Worm (Caenorhabditis elegans) whole organism, mixed stage, embryonic: ENCODE measurements around the gene C01G12.3.
A peak's percentile ranks its signal among the peaks of the same experiment; 100 is the strongest.

Experiments used
- M03D4.4 ChIP-seq: sonication (generic microtip); optimal IDR thresholded peaks from 2 replicates; lab custom pipeline; 2017; ENCODE audit warnings: mild to moderate bottlenecking, missing genetic modification characterization, missing compliant biosample characterization
- bed-3 ChIP-seq: fragments of 200-800 bp; sonication (Bioruptor generic); optimal IDR thresholded peaks from 3 replicates; lab custom pipeline; 2018; ENCODE audit warnings: mild to moderate bottlenecking, missing genetic modification characterization, moderate library complexity, missing compliant biosample characterization
- blmp-1 ChIP-seq: fragments of 150-350 bp; optimal IDR thresholded peaks from 2 replicates; lab custom pipeline; 2014; ENCODE audit warnings: missing biosample characterization, missing genetic modification characterization
- ceh-39 ChIP-seq: fragments of 150-350 bp; optimal IDR thresholded peaks from 2 replicates; lab custom pipeline; 2014; ENCODE audit warnings: missing biosample characterization, missing genetic modification characterization
- ceh-43 ChIP-seq: fragments of 200-800 bp; sonication (Bioruptor generic); optimal IDR thresholded peaks from 2 replicates; lab custom pipeline; 2018; ENCODE audit warnings: mild to moderate bottlenecking, missing genetic modification characterization, moderate library complexity, missing compliant biosample characterization
- ceh-83 ChIP-seq: fragments of 200-800 bp; sonication (Bioruptor generic); optimal IDR thresholded peaks from 2 replicates; lab custom pipeline; 2018; ENCODE audit warnings: mild to moderate bottlenecking, missing genetic modification characterization, missing compliant biosample characterization
- ces-1 ChIP-seq: fragments of 150-350 bp; optimal IDR thresholded peaks from 2 replicates; lab custom pipeline; 2014; ENCODE audit warnings: missing biosample characterization, missing genetic modification reagents, missing genetic modification characterization
- cnd-1 ChIP-seq: fragments of 200-800 bp; sonication (Bioruptor generic); optimal IDR thresholded peaks from 2 replicates; lab custom pipeline; 2018; ENCODE audit warnings: mild to moderate bottlenecking, missing genetic modification characterization, missing compliant biosample characterization
- drap-1 ChIP-seq: fragments of 200-800 bp; sonication (Bioruptor generic); optimal IDR thresholded peaks from 3 replicates; lab custom pipeline; 2018; ENCODE audit warnings: mild to moderate bottlenecking, missing genetic modification characterization, missing compliant biosample characterization
- elt-1 ChIP-seq: sonication (generic microtip); optimal IDR thresholded peaks from 2 replicates; lab custom pipeline; 2017; ENCODE audit warnings: missing genetic modification characterization, mild to moderate bottlenecking, missing compliant biosample characterization, antibody characterized with exemption, moderate library complexity, borderline replicate concordance; ENCODE audit not compliant: insufficient read depth
- elt-3 ChIP-seq: fragments of 150-350 bp; optimal IDR thresholded peaks from 2 replicates; lab custom pipeline; 2014; ENCODE audit warnings: missing biosample characterization, missing genetic modification characterization
- flh-1 ChIP-seq: fragments of 200-800 bp; sonication (Bioruptor generic); optimal IDR thresholded peaks from 2 replicates; lab custom pipeline; 2018; ENCODE audit warnings: mild to moderate bottlenecking, missing genetic modification characterization, moderate library complexity, missing compliant biosample characterization
- ham-2 ChIP-seq: fragments of 200-800 bp; sonication (Bioruptor generic); optimal IDR thresholded peaks from 2 replicates; lab custom pipeline; 2018; ENCODE audit warnings: mild to moderate bottlenecking, missing genetic modification characterization, missing compliant biosample characterization
- hlh-1 ChIP-seq: fragments of 150-350 bp; optimal IDR thresholded peaks from 2 replicates; lab custom pipeline; 2014; ENCODE audit warnings: missing biosample characterization, missing genetic modification reagents, missing genetic modification characterization
- lin-13 ChIP-seq: fragments of 150-350 bp; optimal IDR thresholded peaks from 2 replicates; lab custom pipeline; 2014; ENCODE audit warnings: missing biosample characterization, missing genetic modification characterization
- lin-32 ChIP-seq: fragments of 200-800 bp; sonication (Bioruptor generic); optimal IDR thresholded peaks from 2 replicates; lab custom pipeline; 2018; ENCODE audit warnings: mild to moderate bottlenecking, missing genetic modification characterization, missing compliant biosample characterization
- lsy-2 ChIP-seq: fragments of 150-350 bp; optimal IDR thresholded peaks from 2 replicates; lab custom pipeline; 2014; ENCODE audit warnings: missing biosample characterization, missing genetic modification characterization
- mab-5 ChIP-seq: fragments of 150-350 bp; optimal IDR thresholded peaks from 2 replicates; lab custom pipeline; 2014; ENCODE audit warnings: missing biosample characterization, missing genetic modification characterization
- mep-1 ChIP-seq: fragments of 150-350 bp; optimal IDR thresholded peaks from 2 replicates; lab custom pipeline; 2017; ENCODE audit warnings: missing biosample characterization, missing genetic modification reagents, missing genetic modification characterization, inconsistent platforms
- mls-2 ChIP-seq: sonication (generic microtip); optimal IDR thresholded peaks from 2 replicates; lab custom pipeline; 2016; ENCODE audit warnings: mild to moderate bottlenecking, missing genetic modification characterization, moderate library complexity, missing compliant biosample characterization
- nhr-12 ChIP-seq: fragments of 150-350 bp; optimal IDR thresholded peaks from 2 replicates; lab custom pipeline; 2014; ENCODE audit warnings: missing biosample characterization, missing genetic modification characterization
- nhr-2 ChIP-seq: fragments of 150-350 bp; optimal IDR thresholded peaks from 2 replicates; lab custom pipeline; 2014; ENCODE audit warnings: missing biosample characterization, missing genetic modification characterization
- nhr-28 ChIP-seq: fragments of 150-350 bp; optimal IDR thresholded peaks from 2 replicates; lab custom pipeline; 2014; ENCODE audit warnings: missing biosample characterization, missing genetic modification characterization
- nhr-76 ChIP-seq: sonication (generic microtip); optimal IDR thresholded peaks from 2 replicates; lab custom pipeline; 2017; ENCODE audit warnings: missing biosample characterization, missing genetic modification characterization
- snpc-4 ChIP-seq: fragments of 150-350 bp; optimal IDR thresholded peaks from 2 replicates; lab custom pipeline; 2014; ENCODE audit warnings: missing biosample characterization, missing genetic modification characterization
- tbx-8 ChIP-seq: fragments of 200-800 bp; sonication (Bioruptor generic); optimal IDR thresholded peaks from 2 replicates; lab custom pipeline; 2018; ENCODE audit warnings: mild to moderate bottlenecking, missing genetic modification characterization, moderate library complexity, missing compliant biosample characterization
- unc-39 ChIP-seq: fragments of 150-350 bp; optimal IDR thresholded peaks from 2 replicates; lab custom pipeline; 2014; ENCODE audit warnings: missing biosample characterization, missing genetic modification characterization
- unc-62 ChIP-seq: fragments of 150-350 bp; optimal IDR thresholded peaks from 2 replicates; lab custom pipeline; 2014; ENCODE audit warnings: missing biosample characterization, missing genetic modification reagents, missing genetic modification characterization
- zip-8 ChIP-seq: fragments of 150-350 bp; optimal IDR thresholded peaks from 2 replicates; lab custom pipeline; 2014; ENCODE audit warnings: missing biosample characterization, missing genetic modification characterization
- ztf-11 ChIP-seq: fragments of 150-350 bp; optimal IDR thresholded peaks from 2 replicates; lab custom pipeline; 2014; ENCODE audit warnings: missing biosample characterization, missing genetic modification characterization

The C01G12.3 gene

DNA sequence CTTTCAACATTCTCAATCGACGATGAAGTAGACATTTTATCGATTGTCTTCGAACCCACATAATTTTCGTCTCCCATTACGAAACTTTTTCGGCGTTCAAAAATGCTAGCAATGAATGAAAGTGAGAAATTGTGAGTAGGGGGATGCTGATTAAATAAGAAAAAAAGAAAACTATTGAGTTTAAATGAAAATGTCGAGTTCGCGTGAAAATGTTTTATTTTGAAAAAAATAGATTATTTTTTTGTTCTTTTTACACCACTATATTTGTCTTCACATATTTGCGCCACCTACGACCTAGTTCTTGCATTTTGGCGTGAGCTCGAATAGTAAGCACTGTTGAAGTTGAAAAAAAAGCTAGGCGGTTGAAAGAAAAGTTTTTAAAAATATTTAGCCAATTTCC lies at the start of gene C01G12.3:
TSS of gene C01G12.3 (minus strand) at position 101 of the 400 bp plus-strand sequence.
- no peak for TF ChIP-seq nhr-12 (tag; lab: Kevin White, UChicago)
- no peak for TF ChIP-seq flh-1 (GFP tag; lab: Kevin White, UChicago)
- no peak for TF ChIP-seq bed-3 (GFP tag; lab: Kevin White, UChicago)
- no peak for TF ChIP-seq unc-39 (tag; lab: Kevin White, UChicago)
- TF ChIP-seq ham-2 (GFP tag; lab: Kevin White, UChicago): no peak
- no peak for TF ChIP-seq nhr-2 (tag; lab: Kevin White, UChicago)
- no peak for TF ChIP-seq ceh-39 (tag; lab: Kevin White, UChicago)
- no peak for TF ChIP-seq ceh-83 (GFP tag; lab: Kevin White, UChicago)
- no peak for TF ChIP-seq cnd-1 (tag; lab: Kevin White, UChicago)
- no peak for TF ChIP-seq elt-3 (tag; lab: Kevin White, UChicago)
- TF ChIP-seq lsy-2 (tag; lab: Kevin White, UChicago): no peak
- no peak for TF ChIP-seq ztf-11
- TF ChIP-seq tbx-8 (GFP tag; lab: Kevin White, UChicago): no peak
- no peak for TF ChIP-seq drap-1 (GFP tag; lab: Kevin White, UChicago)
- TF ChIP-seq, all 35 proteins: peak for 0

- TF ChIP-seq blmp-1 (tag; lab: Kevin White, UChicago): no peak
- no peak for TF ChIP-seq tbx-8 (GFP tag; lab: Kevin White, UChicago)
- TF ChIP-seq ham-2 (GFP tag; lab: Kevin White, UChicago): no peak
- TF ChIP-seq unc-62 (GFP tag; lab: Kevin White, UChicago): no peak
- TF ChIP-seq M03D4.4 (tag; lab: Kevin White, UChicago): no peak
- no peak for TF ChIP-seq ces-1 (GFP tag; lab: Kevin White, UChicago)
- TF ChIP-seq, all 35 proteins: peak for 0
Observed at ce11 chrII:14627330-14627729, 45.2 kb upstream of the C01G12.3 start, which contains the start of gene tag-297. TSS of gene tag-297 (plus strand) at chrII:14627630.

ce11 chrII:14626883-14627282 lies 44.8 kb upstream of the C01G12.3 start:
- TF ChIP-seq lin-32 (GFP tag; lab: Kevin White, UChicago) (no peak), mls-2 (tag; lab: Kevin White, UChicago) (no peak), snpc-4 (tag; lab: Kevin White, UChicago) (no peak), ham-2 (GFP tag; lab: Kevin White, UChicago) (no peak), blmp-1 (tag; lab: Kevin White, UChicago) (peak; percentile 7), lin-13 (tag; lab: Kevin White, UChicago) (no peak)

ce11 chrII:14622758-14623157 lies 40.7 kb upstream of the C01G12.3 start, which contains the start of gene mltn-10:
TSS of gene mltn-10 (plus strand) at chrII:14623058.
- TF ChIP-seq snpc-4 (tag; lab: Kevin White, UChicago): no peak
- no peak for TF ChIP-seq M03D4.4 (tag; lab: Kevin White, UChicago)
- TF ChIP-seq lsy-2 (tag; lab: Kevin White, UChicago): no peak
- TF ChIP-seq flh-1 (GFP tag; lab: Kevin White, UChicago): no peak
- no peak for TF ChIP-seq hlh-1 (tag; lab: Kevin White, UChicago)

ce11 chrII:14620730-14621129 lies 38.6 kb upstream of the C01G12.3 start:
- TF ChIP-seq ces-1 (GFP tag; lab: Kevin White, UChicago) (no peak), elt-1 (tag; lab: Kevin White, UChicago) (no peak), ceh-39 (tag; lab: Kevin White, UChicago) (no peak), lin-32 (GFP tag; lab: Kevin White, UChicago) (no peak), zip-8 (tag; lab: Kevin White, UChicago) (no peak), ceh-43 (GFP tag; lab: Kevin White, UChicago) (no peak), snpc-4 (tag; lab: Kevin White, UChicago) (no peak), bed-3 (GFP tag; lab: Kevin White, UChicago) (no peak), unc-62 (GFP tag; lab: Kevin White, UChicago) (no peak), ceh-83 (GFP tag; lab: Kevin White, UChicago) (no peak), nhr-28 (tag; lab: Kevin White, UChicago) (no peak), lsy-2 (tag; lab: Kevin White, UChicago) (no peak), nhr-76 (tag; lab: Kevin White, UChicago) (no peak), flh-1 (GFP tag; lab: Kevin White, UChicago) (no peak), mep-1 (tag; lab: Kevin White, UChicago) (no peak), M03D4.4 (tag; lab: Kevin White, UChicago) (no peak), mab-5 (no peak), mls-2 (tag; lab: Kevin White, UChicago) (no peak), hlh-1 (tag; lab: Kevin White, UChicago) (no peak)
